Fruit fly (Drosophila melanogaster) whole organism, embryonic: ENCODE data around the gene hale.
A peak's percentile ranks its signal among the peaks of the same experiment; 100 is the strongest.

Source experiments
- Adf1 ChIP-seq: fragments of 200-800 bp; sonication (Bioruptor generic); IDR thresholded peaks from 2 replicates; pipeline ENCODE4 v1.3.6; 2022; ENCODE audit warnings: missing biosample characterization, missing genetic modification characterization
- Aef1 ChIP-seq: fragments of 200-800 bp; sonication (Bioruptor generic); IDR thresholded peaks from 3 replicates; pipeline ENCODE4 v1.3.6; 2022; ENCODE audit warnings: missing biosample characterization, missing genetic modification characterization
- BEAF-32 ChIP-seq: fragments of 200-800 bp; sonication (Bioruptor generic); optimal IDR thresholded peaks from 3 replicates; lab custom pipeline; 2017; ENCODE audit warnings: missing biosample characterization, missing genetic modification characterization, mild to moderate bottlenecking, moderate library complexity, missing genetic modification reagents
- Bgb ChIP-seq: fragments of 200-800 bp; sonication (Bioruptor generic); IDR thresholded peaks from 2 replicates; pipeline ENCODE4 v1.3.6; 2022; ENCODE audit warnings: missing biosample characterization, missing genetic modification characterization; ENCODE audit not compliant: partially characterized antibody
- CG10565 ChIP-seq: fragments of 200-800 bp; sonication (Bioruptor generic); optimal IDR thresholded peaks from 3 replicates; lab custom pipeline; 2016; ENCODE audit warnings: missing biosample characterization, mild to moderate bottlenecking, missing genetic modification characterization
- CG11085 ChIP-seq: fragments of 200-800 bp; sonication (Bioruptor generic); IDR thresholded peaks from 2 replicates; pipeline ENCODE4 v1.3.6; 2022; ENCODE audit warnings: missing biosample characterization, missing genetic modification characterization
- CG12236 ChIP-seq: fragments of 200-800 bp; sonication (Bioruptor generic); optimal IDR thresholded peaks from 2 replicates; lab custom pipeline; 2016; ENCODE audit warnings: missing biosample characterization, missing genetic modification characterization
- CG13287 ChIP-seq: fragments of 200-800 bp; sonication (Bioruptor generic); IDR thresholded peaks from 2 replicates; pipeline ENCODE4 v1.3.6; 2022; ENCODE audit warnings: missing biosample characterization, missing genetic modification characterization; ENCODE audit not compliant: partially characterized antibody
- CG16813 ChIP-seq: fragments of 200-800 bp; sonication (Bioruptor generic); IDR thresholded peaks from 3 replicates; pipeline ENCODE4 v1.3.6; 2022; ENCODE audit warnings: missing biosample characterization, missing genetic modification characterization; ENCODE audit not compliant: partially characterized antibody
- CG17186 ChIP-seq: fragments of 200-800 bp; sonication (Bioruptor generic); optimal IDR thresholded peaks from 3 replicates; lab custom pipeline; 2017; ENCODE audit warnings: missing biosample characterization, missing genetic modification reagents, missing genetic modification characterization
- CG2116 ChIP-seq: fragments of 200-800 bp; sonication (Bioruptor generic); optimal IDR thresholded peaks from 3 replicates; lab custom pipeline; 2018; ENCODE audit warnings: missing biosample characterization, mild to moderate bottlenecking, missing genetic modification characterization
- CG2678 ChIP-seq: fragments of 200-800 bp; sonication (Bioruptor generic); optimal IDR thresholded peaks from 3 replicates; lab custom pipeline; 2019; ENCODE audit warnings: missing biosample characterization, mild to moderate bottlenecking, missing genetic modification characterization, moderate library complexity
- CG31224 ChIP-seq: fragments of 200-800 bp; sonication (Bioruptor generic); IDR thresholded peaks from 2 replicates; pipeline ENCODE4 v1.3.6; 2022; ENCODE audit warnings: missing biosample characterization, missing genetic modification characterization
- CG3163 ChIP-seq: fragments of 200-800 bp; sonication (Bioruptor generic); optimal IDR thresholded peaks from 3 replicates; lab custom pipeline; 2016; ENCODE audit warnings: missing biosample characterization, missing genetic modification characterization
- CG32532 ChIP-seq: fragments of 200-800 bp; sonication (Bioruptor generic); IDR thresholded peaks from 2 replicates; pipeline ENCODE4 v1.3.6; 2022; ENCODE audit warnings: missing biosample characterization, missing genetic modification characterization
- CG4730 ChIP-seq: fragments of 200-800 bp; sonication (Bioruptor generic); IDR thresholded peaks from 2 replicates; pipeline ENCODE4 v1.3.6; 2022; ENCODE audit warnings: missing biosample characterization, missing genetic modification characterization
- CG6791 ChIP-seq: fragments of 200-800 bp; sonication (Bioruptor generic); IDR thresholded peaks from 3 replicates; pipeline ENCODE4 v1.3.6; 2022; ENCODE audit warnings: missing biosample characterization, missing genetic modification characterization; ENCODE audit not compliant: partially characterized antibody
- CG7271 ChIP-seq: fragments of 200-800 bp; sonication (Bioruptor generic); optimal IDR thresholded peaks from 2 replicates; lab custom pipeline; 2018; ENCODE audit warnings: missing biosample characterization, mild to moderate bottlenecking, missing genetic modification characterization, moderate library complexity
- CG7357 ChIP-seq: fragments of 200-800 bp; sonication (Bioruptor generic); IDR thresholded peaks from 3 replicates; pipeline ENCODE4 v1.3.6; 2022; ENCODE audit warnings: missing biosample characterization, missing genetic modification characterization
- Dp ChIP-seq: fragments of 200-800 bp; sonication (Bioruptor generic); optimal IDR thresholded peaks from 2 replicates; lab custom pipeline; 2018; ENCODE audit warnings: missing biosample characterization, mild to moderate bottlenecking, missing genetic modification characterization, moderate library complexity
- Dref ChIP-seq: fragments of 200-800 bp; sonication (Bioruptor generic); IDR thresholded peaks from 2 replicates; pipeline ENCODE4 v1.3.6; 2022; ENCODE audit warnings: missing biosample characterization, missing genetic modification characterization
- Eip74EF ChIP-seq, 2 experiments: fragments of 200-800 bp in 1 of 2; fragments of >200 bp in 1 of 2; sonication (Bioruptor generic) in 1 of 2; optimal IDR thresholded peaks; 2 replicates each; lab custom pipeline; 2017 to 2019; ENCODE audit warnings: missing biosample characterization in 2 of 2, missing genetic modification characterization in 2 of 2, mild to moderate bottlenecking in 1 of 2, moderate library complexity in 1 of 2
- HmgZ ChIP-seq: fragments of 200-800 bp; sonication (Bioruptor generic); optimal IDR thresholded peaks from 2 replicates; lab custom pipeline; 2018; ENCODE audit warnings: missing biosample characterization, mild to moderate bottlenecking, missing genetic modification characterization
- Lhr ChIP-seq: fragments of 200-800 bp; sonication (Bioruptor generic); optimal IDR thresholded peaks from 3 replicates; lab custom pipeline; 2017; ENCODE audit warnings: mild to moderate bottlenecking, missing biosample characterization, missing genetic modification reagents, missing genetic modification characterization
- MBD-R2 ChIP-seq: fragments of 200-800 bp; sonication (Bioruptor generic); IDR thresholded peaks from 2 replicates; pipeline ENCODE4 v1.3.6; 2022; ENCODE audit warnings: missing biosample characterization, missing genetic modification characterization
- NK7.1 ChIP-seq: fragments of 200-800 bp; sonication (Bioruptor generic); optimal IDR thresholded peaks from 3 replicates; lab custom pipeline; 2016; ENCODE audit warnings: missing biosample characterization, missing genetic modification characterization
- YL-1 ChIP-seq: fragments of 200-800 bp; sonication (Bioruptor generic); optimal IDR thresholded peaks from 3 replicates; lab custom pipeline; 2017; ENCODE audit warnings: missing biosample characterization, mild to moderate bottlenecking, missing genetic modification characterization
- bsh ChIP-seq, 2 experiments: fragments of 200-800 bp; sonication (Bioruptor generic); optimal IDR thresholded peaks; 2 replicates each; lab custom pipeline; 2017 to 2018; ENCODE audit warnings: mild to moderate bottlenecking in 2 of 2, missing biosample characterization in 2 of 2, missing genetic modification characterization in 2 of 2, moderate library complexity in 1 of 2
- chif ChIP-seq, 2 experiments: fragments of 200-800 bp; sonication (Bioruptor generic); optimal IDR thresholded peaks; 3 replicates each; lab custom pipeline; 2016; ENCODE audit warnings: missing biosample characterization in 2 of 2, missing genetic modification characterization in 2 of 2
- crp ChIP-seq, 2 experiments: fragments of 200-800 bp; sonication (Bioruptor generic); optimal IDR thresholded peaks; 2 replicates in 1 of 2; 3 replicates in 1 of 2; lab custom pipeline; 2017; ENCODE audit warnings: missing biosample characterization in 2 of 2, missing genetic modification characterization in 2 of 2, mild to moderate bottlenecking in 1 of 2, moderate library complexity in 1 of 2
- dmrt11E ChIP-seq: fragments of 200-800 bp; sonication (Bioruptor generic); optimal IDR thresholded peaks from 3 replicates; lab custom pipeline; 2018; ENCODE audit warnings: missing biosample characterization, mild to moderate bottlenecking, missing genetic modification characterization, moderate library complexity
- fd102C ChIP-seq: fragments of 200-800 bp; sonication (Bioruptor generic); optimal IDR thresholded peaks from 2 replicates; lab custom pipeline; 2018; ENCODE audit warnings: missing biosample characterization, mild to moderate bottlenecking, missing genetic modification characterization, moderate library complexity
- fd3F ChIP-seq: fragments of 200-800 bp; sonication (Bioruptor generic); optimal IDR thresholded peaks from 2 replicates; lab custom pipeline; 2018; ENCODE audit warnings: missing biosample characterization, mild to moderate bottlenecking, missing genetic modification characterization, moderate library complexity
- h ChIP-seq: fragments of >200 bp; optimal IDR thresholded peaks from 2 replicates; lab custom pipeline; 2017
- kay ChIP-seq: fragments of 200-800 bp; sonication (Bioruptor generic); optimal IDR thresholded peaks from 2 replicates; lab custom pipeline; 2016; ENCODE audit warnings: missing biosample characterization, missing genetic modification characterization
- lola ChIP-seq, 3 experiments: fragments of >200 bp in 2 of 3; fragments of 200-800 bp in 1 of 3; sonication (Bioruptor generic) in 1 of 3; optimal IDR thresholded peaks; 2 replicates each; lab custom pipeline; 2017 to 2019; ENCODE audit warnings: missing biosample characterization in 3 of 3, missing genetic modification characterization in 3 of 3, mild to moderate bottlenecking in 1 of 3, moderate library complexity in 1 of 3
- nerfin-2 ChIP-seq: fragments of 200-800 bp; sonication (Bioruptor generic); IDR thresholded peaks from 2 replicates; pipeline ENCODE4 v1.3.6; 2022; ENCODE audit warnings: missing biosample characterization, missing genetic modification characterization; ENCODE audit not compliant: partially characterized antibody
- pan ChIP-seq, 4 experiments: fragments of >200 bp in 3 of 4; fragments of 200-800 bp in 1 of 4; sonication (Bioruptor generic) in 1 of 4; optimal IDR thresholded peaks in 3 of 4; IDR thresholded peaks in 1 of 4; 2 replicates each; pipeline versions ENCODE4 v1.3.6 to Lab custom; 2017 to 2022; ENCODE audit warnings: missing biosample characterization in 2 of 4, missing genetic modification characterization in 2 of 4, mixed read lengths in 1 of 4
- pum ChIP-seq: fragments of 200-800 bp; sonication (Bioruptor generic); optimal IDR thresholded peaks from 2 replicates; lab custom pipeline; 2016; ENCODE audit warnings: missing biosample characterization, missing genetic modification characterization
- pzg ChIP-seq: fragments of 200-800 bp; sonication (Bioruptor generic); optimal IDR thresholded peaks from 3 replicates; lab custom pipeline; 2018; ENCODE audit warnings: missing biosample characterization, mild to moderate bottlenecking, missing genetic modification characterization, moderate library complexity
- salm ChIP-seq: fragments of 200-800 bp; sonication (Bioruptor generic); optimal IDR thresholded peaks from 2 replicates; lab custom pipeline; 2018; ENCODE audit warnings: missing biosample characterization, mild to moderate bottlenecking, missing genetic modification characterization
- sens-2 ChIP-seq: fragments of 200-800 bp; sonication (Bioruptor generic); IDR thresholded peaks from 2 replicates; pipeline ENCODE4 v1.3.6; 2022; ENCODE audit warnings: missing biosample characterization, missing genetic modification characterization
- sna ChIP-seq: fragments of 200-800 bp; sonication (Bioruptor generic); IDR thresholded peaks from 2 replicates; pipeline ENCODE4 v1.3.6; 2022; ENCODE audit warnings: missing biosample characterization, missing genetic modification characterization; ENCODE audit not compliant: partially characterized antibody
- stwl ChIP-seq: fragments of 200-800 bp; sonication (Bioruptor generic); optimal IDR thresholded peaks from 3 replicates; lab custom pipeline; 2018; ENCODE audit warnings: missing biosample characterization, mild to moderate bottlenecking, missing genetic modification characterization, moderate library complexity
- tap ChIP-seq: fragments of 200-800 bp; optimal IDR thresholded peaks from 3 replicates; lab custom pipeline; 2019; ENCODE audit warnings: missing biosample characterization, mild to moderate bottlenecking, missing genetic modification characterization, moderate library complexity
- trh ChIP-seq: fragments of 200-800 bp; sonication (Bioruptor generic); optimal IDR thresholded peaks from 2 replicates; lab custom pipeline; 2016; ENCODE audit warnings: missing biosample characterization, missing genetic modification characterization
- ttk ChIP-seq: fragments of 200-800 bp; sonication (Bioruptor generic); IDR thresholded peaks from 2 replicates; pipeline ENCODE4 v2.1.2; 2022; ENCODE audit warnings: missing biosample characterization, missing genetic modification characterization

hale gene

DNA sequence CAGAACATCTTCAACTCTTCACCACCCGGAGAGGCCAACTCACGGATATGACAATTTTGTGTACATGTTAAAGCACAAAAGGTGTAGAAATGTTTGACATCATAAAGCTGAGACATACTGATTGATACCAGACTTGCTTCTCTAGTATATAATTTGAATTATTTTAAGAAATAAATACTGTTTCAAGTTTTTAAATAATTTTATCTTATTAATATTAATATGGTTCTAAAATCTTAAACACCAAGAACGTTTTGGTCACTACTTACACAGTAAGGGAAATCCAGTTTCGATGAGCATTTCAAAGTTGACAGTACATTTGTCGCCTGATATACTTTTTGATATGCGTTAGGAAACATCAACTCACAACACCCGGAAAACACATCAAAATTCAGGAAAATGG, at the start of gene hale, which contains the start of gene schuy:
Gene hale (minus strand): TSS at position 101 of the 400 bp plus-strand sequence.
Gene schuy (plus strand): TSS at position 326 of the 400 bp plus-strand sequence.
- TF ChIP-seq salm: no peak
- no peak for TF ChIP-seq BEAF-32 (GFP tag; lab: Kevin White, UChicago)
- TF ChIP-seq NK7.1 (GFP tag; lab: Kevin White, UChicago): no peak

- peak; percentile 20 for TF ChIP-seq Lhr (GFP tag; lab: Kevin White, UChicago)
- peak; percentile 53; the same call in 1 of the 2 replicates for TF ChIP-seq Bgb (GFP tag; lab: Robert Waterston, UW)
- TF ChIP-seq Aef1 (GFP tag; lab: Robert Waterston, UW): no peak
- TF ChIP-seq HmgZ (tag; lab: Kevin White, UChicago): no peak
- TF ChIP-seq CG10565 (GFP tag; lab: Kevin White, UChicago): no peak
- no peak for TF ChIP-seq kay (GFP tag; lab: Kevin White, UChicago)
- no peak for TF ChIP-seq CG4730 (GFP tag; lab: Robert Waterston, UW)
- TF ChIP-seq pum (GFP tag; lab: Kevin White, UChicago): no peak
- TF ChIP-seq lola (GFP tag; optimal IDR thresholded peaks at IDR 0.05; lab: Kevin White, UChicago): no peak
- peak; percentile 68 for TF ChIP-seq stwl (tag; lab: Kevin White, UChicago)
- no peak for TF ChIP-seq sens-2
- TF ChIP-seq CG13287: peak; percentile 57
- no peak for TF ChIP-seq fd3F
- TF ChIP-seq ttk (GFP tag; lab: Robert Waterston, UW): no peak
- TF ChIP-seq Eip74EF (GFP tag; optimal IDR thresholded peaks at IDR 0.05; lab: Kevin White, UChicago): no peak
- peak; percentile 71 for TF ChIP-seq MBD-R2 (GFP tag; lab: Robert Waterston, UW)
- TF ChIP-seq Dref (GFP tag; lab: Robert Waterston, UW): peak; percentile 90
- peak; percentile 94 for TF ChIP-seq Dp (GFP tag; lab: Kevin White, UChicago)
- no peak for TF ChIP-seq tap (tag; lab: Kevin White, UChicago)
- TF ChIP-seq CG11085 (GFP tag; lab: Robert Waterston, UW): no peak
- TF ChIP-seq crp (GFP tag; optimal IDR thresholded peaks at IDR 0.05; lab: Kevin White, UChicago): peak in 1 of 2 experiments; percentile 80
- peak; percentile 13 for TF ChIP-seq YL-1 (GFP tag; lab: Kevin White, UChicago)
- TF ChIP-seq CG12236 (GFP tag; lab: Kevin White, UChicago): no peak
- no peak for TF ChIP-seq h (lab: Kevin White, UChicago)
- TF ChIP-seq bsh (GFP tag; optimal IDR thresholded peaks at IDR 0.05; lab: Kevin White, UChicago): no peak
- TF ChIP-seq CG2678 (tag; lab: Kevin White, UChicago): no peak
- TF ChIP-seq Adf1 (GFP tag; lab: Robert Waterston, UW): no peak
- peak; percentile 10; the same call in 1 of the 2 replicates for TF ChIP-seq nerfin-2 (GFP tag; lab: Robert Waterston, UW)
- no peak for TF ChIP-seq fd102C (GFP tag; lab: Kevin White, UChicago)
- TF ChIP-seq trh: no peak
- no peak for TF ChIP-seq CG32532
- TF ChIP-seq CG6791 (GFP tag; lab: Robert Waterston, UW): peak; percentile 14; the same call in 1 of the 3 replicates
- TF ChIP-seq CG17186 (GFP tag; lab: Kevin White, UChicago): no peak
- no peak for TF ChIP-seq pan (optimal IDR thresholded peaks at IDR 0.05; lab: Kevin White, UChicago)
- no peak for TF ChIP-seq pan (GFP tag; optimal IDR thresholded peaks at IDR 0.05 in 1 of 2, IDR thresholded peaks at IDR 0.05 in 1 of 2)
- no peak for TF ChIP-seq CG7271 (tag; lab: Kevin White, UChicago)
- TF ChIP-seq CG3163: no peak
- peak; percentile 53 for TF ChIP-seq CG2116 (GFP tag; lab: Kevin White, UChicago)
- no peak for TF ChIP-seq CG31224 (GFP tag; lab: Robert Waterston, UW)
- peak; percentile 64 for TF ChIP-seq pzg
- no peak for TF ChIP-seq chif (GFP tag; optimal IDR thresholded peaks at IDR 0.05; lab: Kevin White, UChicago)
- TF ChIP-seq CG16813 (GFP tag; lab: Robert Waterston, UW): peak; percentile 40; the same call in 1 of the 3 replicates
- no peak for TF ChIP-seq dmrt11E
- TF ChIP-seq sna (GFP tag; lab: Robert Waterston, UW): peak; percentile 26; the same call in 1 of the 2 replicates
- no peak for TF ChIP-seq CG7357 (GFP tag; lab: Robert Waterston, UW)
Measured at dm6 chr3L:20028753-20029152, 43.1 kb upstream of the hale start, which contains the start of gene Lamtor1. TSS of gene Lamtor1 (minus strand) at chr3L:20029020.
